Worm (Caenorhabditis elegans) whole organism, young adult: Measurements from ENCODE around the gene C46C11.3.

Source experiments
- B0336.3 ChIP-seq: fragments of 200-800 bp; sonication (Bioruptor generic); IDR thresholded peaks from 2 replicates; pipeline ENCODE4 v1.3.6; 2022; ENCODE audit warnings: missing genetic modification characterization, missing compliant biosample characterization
- F22D6.2 ChIP-seq: sonication (generic microtip); optimal IDR thresholded peaks from 2 replicates; lab custom pipeline; 2016; ENCODE audit warnings: mild to moderate bottlenecking, missing genetic modification characterization, missing compliant biosample characterization
- F33H1.4 ChIP-seq: fragments of 200-800 bp; sonication (Bioruptor generic); IDR thresholded peaks from 2 replicates; pipeline ENCODE4 v1.3.6; 2022; ENCODE audit warnings: missing genetic modification reagents, missing genetic modification characterization, missing compliant biosample characterization
- F37B4.10 ChIP-seq: fragments of 200-800 bp; sonication (Bioruptor generic); IDR thresholded peaks from 2 replicates; pipeline ENCODE4 v1.3.6; 2022; ENCODE audit warnings: missing genetic modification characterization, missing compliant biosample characterization
- F39B2.1 ChIP-seq: fragments of 200-800 bp; sonication (Bioruptor generic); IDR thresholded peaks from 2 replicates; pipeline ENCODE4 v1.3.6; 2022; ENCODE audit warnings: missing genetic modification reagents, missing genetic modification characterization, missing compliant biosample characterization
- F57C9.4 ChIP-seq: sonication (generic microtip); optimal IDR thresholded peaks from 2 replicates; lab custom pipeline; 2017; ENCODE audit warnings: mild to moderate bottlenecking, missing genetic modification characterization, missing compliant biosample characterization
- Y56A3A.18 ChIP-seq: fragments of 200-800 bp; sonication (Bioruptor generic); IDR thresholded peaks from 2 replicates; pipeline ENCODE4 v1.3.6; 2022; ENCODE audit warnings: missing genetic modification reagents, missing genetic modification characterization, missing compliant biosample characterization
- akir-1 ChIP-seq: fragments of 200-800 bp; sonication (Bioruptor generic); optimal IDR thresholded peaks from 2 replicates; lab custom pipeline; 2018; ENCODE audit warnings: mild to moderate bottlenecking, missing genetic modification characterization, moderate library complexity, missing compliant biosample characterization
- attf-5 ChIP-seq: fragments of 200-800 bp; sonication (Bioruptor generic); optimal IDR thresholded peaks from 2 replicates; lab custom pipeline; 2018; ENCODE audit warnings: mild to moderate bottlenecking, missing genetic modification characterization, missing compliant biosample characterization
- attf-6 ChIP-seq: fragments of 200-800 bp; sonication (Bioruptor generic); IDR thresholded peaks from 2 replicates; pipeline ENCODE4 v1.3.6; 2022; ENCODE audit warnings: missing genetic modification reagents, missing genetic modification characterization, missing compliant biosample characterization
- cebp-1 ChIP-seq, 2 experiments: fragments of 200-800 bp in 1 of 2; sonication (Bioruptor generic) in 1 of 2; sonication (generic microtip) in 1 of 2; IDR thresholded peaks in 1 of 2; optimal IDR thresholded peaks in 1 of 2; 2 replicates each; pipeline versions ENCODE4 v1.3.6 to Lab custom; 2017 to 2022; ENCODE audit warnings: missing compliant biosample characterization in 2 of 2, missing genetic modification characterization in 2 of 2, mild to moderate bottlenecking in 1 of 2, missing genetic modification reagents in 1 of 2, moderate library complexity in 1 of 2
- efl-1 ChIP-seq: fragments of 150-350 bp; optimal IDR thresholded peaks from 2 replicates; lab custom pipeline; 2014; ENCODE audit warnings: missing biosample characterization, missing genetic modification reagents, missing genetic modification characterization
- egrh-3 ChIP-seq: fragments of 200-800 bp; sonication (Bioruptor generic); IDR thresholded peaks from 2 replicates; pipeline ENCODE4 v1.3.6; 2022; ENCODE audit warnings: missing genetic modification reagents, missing genetic modification characterization, missing compliant biosample characterization
- hmg-1.2 ChIP-seq: fragments of 200-800 bp; sonication (Bioruptor generic); IDR thresholded peaks from 2 replicates; pipeline ENCODE4 v1.3.6; 2022; ENCODE audit warnings: missing genetic modification reagents, missing genetic modification characterization, missing compliant biosample characterization
- let-607 ChIP-seq, 2 experiments: fragments of 200-800 bp in 1 of 2; sonication (Bioruptor generic) in 1 of 2; sonication (generic microtip) in 1 of 2; optimal IDR thresholded peaks; 2 replicates each; lab custom pipeline; 2016 to 2018; ENCODE audit warnings: mild to moderate bottlenecking in 2 of 2, missing compliant biosample characterization in 2 of 2, missing genetic modification characterization in 2 of 2, moderate library complexity in 2 of 2, missing genotype in 1 of 2
- lin-26 ChIP-seq: fragments of 200-800 bp; sonication (Bioruptor generic); IDR thresholded peaks from 2 replicates; pipeline ENCODE4 v1.3.6; 2022; ENCODE audit warnings: missing genetic modification reagents, missing genetic modification characterization, missing compliant biosample characterization
- madf-8 ChIP-seq: fragments of 200-800 bp; sonication (Bioruptor generic); conservative IDR thresholded peaks from 2 replicates; pipeline ENCODE4 v1.3.6; 2022; ENCODE audit warnings: missing genetic modification reagents, missing genetic modification characterization, missing compliant biosample characterization
- mxl-1 ChIP-seq: sonication (generic microtip); optimal IDR thresholded peaks from 2 replicates; lab custom pipeline; 2016; ENCODE audit warnings: missing genetic modification characterization, missing compliant biosample characterization
- nhr-120 ChIP-seq: fragments of 200-800 bp; sonication (Bioruptor generic); IDR thresholded peaks from 2 replicates; pipeline ENCODE4 v1.3.6; 2022; ENCODE audit warnings: missing genetic modification characterization, missing compliant biosample characterization
- nhr-80 ChIP-seq: sonication (generic microtip); optimal IDR thresholded peaks from 2 replicates; lab custom pipeline; 2016; ENCODE audit warnings: missing genetic modification characterization, missing compliant biosample characterization
- pbrm-1 ChIP-seq: fragments of 200-800 bp; sonication (Bioruptor generic); IDR thresholded peaks from 2 replicates; pipeline ENCODE4 v1.3.6; 2022; ENCODE audit warnings: missing genetic modification reagents, missing genetic modification characterization, missing compliant biosample characterization
- sea-2 ChIP-seq: fragments of 200-800 bp; sonication (Bioruptor generic); IDR thresholded peaks from 2 replicates; pipeline ENCODE4 v1.3.6; 2022; ENCODE audit warnings: missing genetic modification characterization, missing compliant biosample characterization
- snpc-4 ChIP-seq, 5 experiments: fragments of 150-350 bp in 1 of 5; sonication (generic microtip) in 4 of 5; optimal IDR thresholded peaks; 2 replicates each; lab custom pipeline; 2014 to 2018; ENCODE audit warnings: missing genetic modification characterization in 5 of 5, missing biosample characterization in 3 of 5, antibody characterized with exemption in 2 of 5, mild to moderate bottlenecking in 2 of 5, missing compliant biosample characterization in 2 of 5, missing genotype in 2 of 5, moderate library complexity in 2 of 5, missing genetic modification reagents in 1 of 5
- sptf-2 ChIP-seq: fragments of 200-800 bp; sonication (Bioruptor generic); optimal IDR thresholded peaks from 2 replicates; lab custom pipeline; 2018; ENCODE audit warnings: mild to moderate bottlenecking, missing genetic modification characterization, missing compliant biosample characterization
- tbp1 ChIP-seq: fragments of 200-800 bp; sonication (Bioruptor generic); optimal IDR thresholded peaks from 2 replicates; lab custom pipeline; 2018; ENCODE audit warnings: mild to moderate bottlenecking, missing genetic modification characterization, missing compliant biosample characterization
- tbx-9 ChIP-seq: sonication (generic microtip); optimal IDR thresholded peaks from 2 replicates; lab custom pipeline; 2016; ENCODE audit warnings: borderline replicate concordance, missing genetic modification characterization, inconsistent platforms, missing compliant biosample characterization
- tlf-1 ChIP-seq: fragments of 200-800 bp; sonication (Bioruptor generic); optimal IDR thresholded peaks from 2 replicates; lab custom pipeline; 2018; ENCODE audit warnings: mild to moderate bottlenecking, missing genetic modification characterization, missing compliant biosample characterization
- unc-62 ChIP-seq: fragments of 150-350 bp; optimal IDR thresholded peaks from 2 replicates; lab custom pipeline; 2014; ENCODE audit warnings: missing biosample characterization, missing genetic modification reagents, missing genetic modification characterization
- xnd-1 ChIP-seq: sonication (generic microtip); optimal IDR thresholded peaks from 2 replicates; lab custom pipeline; 2016; ENCODE audit warnings: missing genotype, missing genetic modification reagents, missing genetic modification characterization, missing compliant biosample characterization
- zfh-2 ChIP-seq: fragments of 200-800 bp; sonication (Bioruptor generic); conservative IDR thresholded peaks from 2 replicates; pipeline ENCODE4 v1.3.6; 2022; ENCODE audit warnings: missing genetic modification reagents, missing genetic modification characterization, missing compliant biosample characterization
- ztf-18 ChIP-seq: sonication (generic microtip); optimal IDR thresholded peaks from 2 replicates; lab custom pipeline; 2016; ENCODE audit warnings: missing genotype, mild to moderate bottlenecking, missing genetic modification characterization, missing compliant biosample characterization

C46C11.3 gene

ce11 chrX:4587934-4588333, 34.2 kb upstream of the C46C11.3 start:
- TF ChIP-seq cebp-1 (GFP tag; IDR thresholded peaks at IDR 0.05; lab: Robert Waterston, UW) (no peak), cebp-1 (tag; optimal IDR thresholded peaks at IDR 0.05; lab: Kevin White, UChicago) (no peak), Y56A3A.18 (GFP tag; lab: Robert Waterston, UW) (no peak), nhr-80 (tag; lab: Kevin White, UChicago) (peak; percentile 54), snpc-4 (GFP tag; optimal IDR thresholded peaks at IDR 0.05; lab: Kevin White, UChicago) (no peak), snpc-4 (tag; optimal IDR thresholded peaks at IDR 0.05; lab: Kevin White, UChicago) (peak in 1 of 4 experiments; percentile 29), attf-5 (GFP tag; lab: Kevin White, UChicago) (peak; percentile 7), let-607 (tag; optimal IDR thresholded peaks at IDR 0.05; lab: Kevin White, UChicago) (peak; percentile 50 to 63), ztf-18 (tag; lab: Kevin White, UChicago) (peak; percentile 90)

ce11 chrX:4588462-4588861, 33.7 kb upstream of the C46C11.3 start, which contains the start of gene lnp-1:
Gene lnp-1, plus strand, starts transcription at chrX:4588762.
- TF ChIP-seq tlf-1 (GFP tag; lab: Kevin White, UChicago) (no peak), B0336.3 (GFP tag; lab: Robert Waterston, UW) (no peak), akir-1 (GFP tag; lab: Kevin White, UChicago) (no peak), efl-1 (no peak), madf-8 (GFP tag; lab: Robert Waterston, UW) (no peak), attf-6 (GFP tag; lab: Robert Waterston, UW) (no peak), F37B4.10 (GFP tag; lab: Robert Waterston, UW) (no peak), hmg-1.2 (GFP tag; lab: Robert Waterston, UW) (no peak), nhr-80 (tag; lab: Kevin White, UChicago) (no peak), unc-62 (GFP tag; lab: Kevin White, UChicago) (no peak), sea-2 (GFP tag; lab: Robert Waterston, UW) (no peak), tbp1 (GFP tag; lab: Kevin White, UChicago) (no peak), lin-26 (GFP tag; lab: Robert Waterston, UW) (no peak), F39B2.1 (no peak), nhr-120 (GFP tag; lab: Robert Waterston, UW) (no peak), F22D6.2 (tag; lab: Kevin White, UChicago) (no peak)

- no peak for TF ChIP-seq egrh-3 (GFP tag; lab: Robert Waterston, UW)
- no peak for TF ChIP-seq tbx-9
- TF ChIP-seq zfh-2 (GFP tag; lab: Robert Waterston, UW): 0 out of 2 replicates have a peak, but pooled peaks have one; percentile 6
Observed at ce11 chrX:4592250-4592649, 29.9 kb upstream of the C46C11.3 start, which contains the start of gene flp-12. Gene flp-12, minus strand, starts transcription at chrX:4592350.

ce11 chrX:4597419-4597818, 24.7 kb upstream of the C46C11.3 start:
- TF ChIP-seq F33H1.4 (no peak), pbrm-1 (GFP tag; lab: Robert Waterston, UW) (no peak), egrh-3 (GFP tag; lab: Robert Waterston, UW) (peak; percentile 65; the same call in 1 of the 2 replicates), mxl-1 (tag; lab: Kevin White, UChicago) (no peak), sptf-2 (GFP tag; lab: Kevin White, UChicago) (no peak), F57C9.4 (tag; lab: Kevin White, UChicago) (no peak), zfh-2 (GFP tag; lab: Robert Waterston, UW) (peak; percentile 64), xnd-1 (tag; lab: Kevin White, UChicago) (no peak)
